Fruit fly (Drosophila melanogaster) whole organism: ENCODE measurements around the gene ORMDL.

Experiments used
- Dll ChIP-seq: fragments of >200 bp; optimal IDR thresholded peaks from 2 replicates; lab custom pipeline; 2017
- EcR ChIP-seq, 2 experiments: fragments of >200 bp; optimal IDR thresholded peaks; 2 replicates each; lab custom pipeline; 2017; ENCODE audit warnings: missing biosample characterization in 2 of 2, missing genetic modification characterization in 2 of 2, missing genetic modification reagents in 2 of 2
- pan ChIP-seq: fragments of >200 bp; optimal IDR thresholded peaks from 2 replicates; lab custom pipeline; 2017
- psq ChIP-seq: fragments of >200 bp; optimal IDR thresholded peaks from 2 replicates; lab custom pipeline; 2017

DNA sequence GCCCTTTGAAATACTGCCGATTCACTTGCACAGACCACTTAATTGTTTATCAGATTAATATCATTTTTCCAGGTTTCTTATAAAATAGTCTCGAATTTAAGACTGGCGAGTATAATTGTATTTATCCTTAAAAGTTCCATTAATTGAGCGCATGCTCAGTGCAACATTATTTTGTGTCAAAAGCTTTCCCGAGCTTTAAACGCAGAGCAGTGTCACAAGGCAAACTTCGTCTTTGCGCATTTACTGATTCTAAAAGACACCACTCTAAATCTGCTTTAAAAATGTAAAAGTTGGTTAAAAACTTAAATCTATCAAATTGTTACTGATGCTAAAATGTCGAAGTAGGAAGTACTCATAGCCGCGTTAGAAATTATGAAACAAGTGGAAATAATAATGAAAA, 9.6 kb upstream of the ORMDL start, which contains the start of the genes CG7166 and Alg11:
- no peak for TF ChIP-seq EcR (GFP tag; optimal IDR thresholded peaks at IDR 0.05; lab: Kevin White, UChicago)
- no peak for TF ChIP-seq Dll
- no peak for TF ChIP-seq psq (lab: Kevin White, UChicago)
- no peak for TF ChIP-seq pan
